Worm (Caenorhabditis elegans): Measurements from ENCODE around the gene gst-12.

DNA sequence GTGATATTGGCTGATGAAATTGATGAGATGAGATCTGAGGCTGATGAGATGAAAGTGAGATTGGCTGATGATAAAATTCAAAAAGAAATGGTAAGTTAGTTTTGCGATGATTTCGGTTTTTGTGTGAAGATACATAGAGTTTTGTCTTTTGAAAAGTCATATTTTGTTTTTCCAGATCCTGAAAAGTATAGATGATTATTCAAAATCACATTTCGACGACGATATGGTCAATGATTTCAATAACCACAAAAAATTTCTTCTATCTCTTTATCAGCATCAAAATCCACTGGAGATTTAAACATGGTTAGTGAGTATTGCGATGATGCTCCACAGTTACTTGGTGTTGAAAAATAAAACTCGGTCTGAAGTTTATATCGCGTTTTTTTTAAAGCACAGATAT, 17.0 kb downstream of the gst-12 start, which contains the start of gene csp-1:
- TF ChIP-seq aly-1 (tag; optimal IDR thresholded peaks at IDR 0.05) (no peak), ets-7 (tag; optimal IDR thresholded peaks at IDR 0.05) (no peak), ama-1 (optimal IDR thresholded peaks at IDR 0.05) (no peak), scrt-1 (GFP tag; IDR thresholded peaks at IDR 0.05) (no peak), B0310.2 (tag; optimal IDR thresholded peaks at IDR 0.05) (no peak), ceh-36 (tag; optimal IDR thresholded peaks at IDR 0.05) (no peak), hmg-4 (GFP tag; optimal IDR thresholded peaks at IDR 0.05) (no peak), F13C5.2 (tag; optimal IDR thresholded peaks at IDR 0.05) (no peak), flt-1 (GFP tag; IDR thresholded peaks at IDR 0.05) (no peak), ceh-13 (GFP tag; optimal IDR thresholded peaks at IDR 0.05) (no peak), tra-4 (tag; optimal IDR thresholded peaks at IDR 0.05) (no peak), hmbx-1 (tag; optimal IDR thresholded peaks at IDR 0.05) (no peak), pes-1 (GFP tag; IDR thresholded peaks at IDR 0.05) (no peak)

All from whole organism, early embryonic.